Worm (Caenorhabditis elegans) whole organism, L3 larva: Measurements from ENCODE around the gene fbxa-171.

ENCODE experiments used
- ama-1 ChIP-seq: fragments of 150-350 bp; optimal IDR thresholded peaks from 2 replicates; lab custom pipeline; 2018
- unc-62 ChIP-seq: fragments of 150-350 bp; sonication (generic microtip); optimal IDR thresholded peaks from 4 replicates; lab custom pipeline; 2014; ENCODE audit warnings: missing biosample characterization, missing genetic modification reagents, missing genetic modification characterization

- no peak for TF ChIP-seq unc-62 (GFP tag; lab: Kevin White, UChicago)
- no peak for TF ChIP-seq ama-1
Measured at ce11 chrV:17558946-17559345, 6.9 kb downstream of the fbxa-171 start, which contains the start of gene fbxa-172.
